Worm (Caenorhabditis elegans) whole organism, late embryonic: ENCODE measurements around the gene ceh-27.

Experiments used
- C38D4.7 ChIP-seq: fragments of 200-800 bp; sonication (Bioruptor generic); optimal IDR thresholded peaks from 2 replicates; lab custom pipeline; 2018; ENCODE audit warnings: mild to moderate bottlenecking, missing genetic modification characterization, moderate library complexity, missing compliant biosample characterization
- T23F11.4 ChIP-seq: fragments of 200-800 bp; sonication (Bioruptor generic); optimal IDR thresholded peaks from 2 replicates; lab custom pipeline; 2018; ENCODE audit warnings: mild to moderate bottlenecking, missing genetic modification characterization, missing compliant biosample characterization
- ahr-1 ChIP-seq: sonication (generic microtip); optimal IDR thresholded peaks from 2 replicates; lab custom pipeline; 2016; ENCODE audit warnings: missing genetic modification characterization, missing compliant biosample characterization
- ama-1 ChIP-seq: fragments of 150-350 bp; optimal IDR thresholded peaks from 2 replicates; lab custom pipeline; 2014
- ceh-24 ChIP-seq: sonication (generic microtip); optimal IDR thresholded peaks from 2 replicates; lab custom pipeline; 2016; ENCODE audit warnings: mild to moderate bottlenecking, missing genetic modification characterization, missing compliant biosample characterization
- ceh-34 ChIP-seq: sonication (generic microtip); optimal IDR thresholded peaks from 2 replicates; lab custom pipeline; 2016; ENCODE audit warnings: mild to moderate bottlenecking, missing genetic modification characterization, missing compliant biosample characterization
- dmd-4 ChIP-seq: sonication (generic microtip); optimal IDR thresholded peaks from 2 replicates; lab custom pipeline; 2016; ENCODE audit warnings: borderline replicate concordance, missing genetic modification characterization, missing compliant biosample characterization
- ets-4 ChIP-seq: sonication (generic microtip); optimal IDR thresholded peaks from 2 replicates; lab custom pipeline; 2016; ENCODE audit warnings: missing genetic modification characterization, missing compliant biosample characterization
- fkh-10 ChIP-seq: fragments of 150-350 bp; optimal IDR thresholded peaks from 2 replicates; lab custom pipeline; 2014; ENCODE audit warnings: missing biosample characterization, missing genetic modification reagents, missing genetic modification characterization
- hlh-30 ChIP-seq: sonication (generic microtip); optimal IDR thresholded peaks from 2 replicates; lab custom pipeline; 2017; ENCODE audit warnings: antibody characterized with exemption, missing genetic modification characterization, missing compliant biosample characterization; ENCODE audit not compliant: insufficient read depth
- nhr-11 ChIP-seq: fragments of 150-350 bp; optimal IDR thresholded peaks from 2 replicates; lab custom pipeline; 2014; ENCODE audit warnings: missing biosample characterization, missing genetic modification characterization
- pqm-1 ChIP-seq: sonication (generic microtip); optimal IDR thresholded peaks from 2 replicates; lab custom pipeline; 2016; ENCODE audit warnings: missing genetic modification characterization, missing compliant biosample characterization
- syd-9 ChIP-seq: sonication (generic microtip); optimal IDR thresholded peaks from 2 replicates; lab custom pipeline; 2016; ENCODE audit warnings: mild to moderate bottlenecking, missing genetic modification characterization, moderate library complexity, missing compliant biosample characterization
- tbx-7 ChIP-seq: sonication (generic microtip); optimal IDR thresholded peaks from 2 replicates; lab custom pipeline; 2016; ENCODE audit warnings: missing genotype, missing genetic modification characterization, missing compliant biosample characterization

DNA sequence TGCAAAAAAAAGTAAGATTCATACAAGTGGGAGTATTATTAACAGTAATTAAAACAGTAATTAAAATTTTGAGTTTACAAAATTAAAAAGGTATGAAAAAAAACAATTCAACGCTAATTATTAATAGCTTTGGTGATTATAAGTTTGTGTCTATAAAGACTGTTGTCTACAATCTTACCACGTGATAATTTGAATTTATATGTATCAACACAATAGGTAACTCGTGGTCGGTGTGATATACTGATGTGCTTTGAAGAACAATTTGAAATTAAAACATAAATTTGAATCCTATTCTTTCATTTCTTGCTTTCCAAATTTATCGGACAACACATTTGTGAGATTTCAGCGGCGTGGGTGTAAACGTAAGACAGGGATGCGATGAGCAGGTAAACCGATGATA lies 37.1 kb downstream of the ceh-27 start:
- TF ChIP-seq syd-9 (tag; lab: Kevin White, UChicago) (no peak), fkh-10 (GFP tag; lab: Kevin White, UChicago) (no peak), pqm-1 (tag; lab: Kevin White, UChicago) (no peak), ets-4 (tag; lab: Kevin White, UChicago) (no peak), ceh-24 (no peak), C38D4.7 (GFP tag; lab: Kevin White, UChicago) (no peak), nhr-11 (tag; lab: Kevin White, UChicago) (no peak), T23F11.4 (GFP tag; lab: Kevin White, UChicago) (no peak), ahr-1 (tag; lab: Kevin White, UChicago) (no peak), dmd-4 (tag; lab: Kevin White, UChicago) (no peak), ceh-34 (no peak), ama-1 (lab: Kevin White, UChicago) (no peak), tbx-7 (tag; lab: Kevin White, UChicago) (no peak), hlh-30 (tag; lab: Kevin White, UChicago) (no peak)
